Fruit fly (Drosophila melanogaster) whole organism, embryonic: Measurements from ENCODE around the gene slf.

Experiments
- Ada2b ChIP-seq: fragments of 200-800 bp; sonication (Bioruptor generic); IDR thresholded peaks from 2 replicates; pipeline ENCODE4 v1.3.6; 2022; ENCODE audit warnings: missing biosample characterization, missing genetic modification characterization
- Adf1 ChIP-seq: fragments of 200-800 bp; sonication (Bioruptor generic); IDR thresholded peaks from 2 replicates; pipeline ENCODE4 v1.3.6; 2022; ENCODE audit warnings: missing biosample characterization, missing genetic modification characterization
- Antp ChIP-seq: fragments of 200-800 bp; sonication (Bioruptor generic); optimal IDR thresholded peaks from 3 replicates; lab custom pipeline; 2016; ENCODE audit warnings: missing biosample characterization, missing genetic modification characterization
- CG10147 ChIP-seq: fragments of 200-800 bp; sonication (Bioruptor generic); optimal IDR thresholded peaks from 2 replicates; lab custom pipeline; 2019; ENCODE audit warnings: missing biosample characterization, mild to moderate bottlenecking, missing genetic modification characterization, moderate library complexity
- CG10431 ChIP-seq: fragments of 200-800 bp; sonication (Bioruptor generic); optimal IDR thresholded peaks from 3 replicates; lab custom pipeline; 2018; ENCODE audit warnings: missing biosample characterization, mild to moderate bottlenecking, missing genetic modification characterization
- CG12942 ChIP-seq: fragments of 200-800 bp; sonication (Bioruptor generic); optimal IDR thresholded peaks from 3 replicates; lab custom pipeline; 2016; ENCODE audit warnings: missing biosample characterization, missing genetic modification characterization
- CG15011 ChIP-seq: fragments of 200-800 bp; sonication (Bioruptor generic); optimal IDR thresholded peaks from 3 replicates; lab custom pipeline; 2018; ENCODE audit warnings: missing biosample characterization, mild to moderate bottlenecking, missing genetic modification characterization
- CG17829 ChIP-seq: fragments of 200-800 bp; optimal IDR thresholded peaks from 2 replicates; lab custom pipeline; 2019; ENCODE audit warnings: missing biosample characterization, mild to moderate bottlenecking, missing genetic modification characterization, moderate library complexity
- CG2116 ChIP-seq: fragments of 200-800 bp; sonication (Bioruptor generic); optimal IDR thresholded peaks from 3 replicates; lab custom pipeline; 2018; ENCODE audit warnings: missing biosample characterization, mild to moderate bottlenecking, missing genetic modification characterization
- CG2889 ChIP-seq: fragments of 200-800 bp; sonication (Bioruptor generic); IDR thresholded peaks from 3 replicates; pipeline ENCODE4 v1.3.6; 2022; ENCODE audit warnings: missing biosample characterization, missing genetic modification characterization
- CG30020 ChIP-seq: fragments of 200-800 bp; optimal IDR thresholded peaks from 2 replicates; lab custom pipeline; 2019; ENCODE audit warnings: missing biosample characterization, mild to moderate bottlenecking, missing genetic modification characterization, moderate library complexity
- CG30403 ChIP-seq: fragments of 200-800 bp; sonication (Bioruptor generic); optimal IDR thresholded peaks from 3 replicates; lab custom pipeline; 2016; ENCODE audit warnings: missing biosample characterization, missing genetic modification characterization
- CG34422 ChIP-seq: fragments of 200-800 bp; sonication (Bioruptor generic); IDR thresholded peaks from 3 replicates; pipeline ENCODE4 v1.3.6; 2022; ENCODE audit warnings: missing biosample characterization, missing genetic modification characterization
- CG3838 ChIP-seq: fragments of 200-800 bp; sonication (Bioruptor generic); optimal IDR thresholded peaks from 3 replicates; lab custom pipeline; 2016; ENCODE audit warnings: missing biosample characterization, missing genetic modification characterization
- CG3995 ChIP-seq: fragments of 200-800 bp; sonication (Bioruptor generic); optimal IDR thresholded peaks from 3 replicates; lab custom pipeline; 2016; ENCODE audit warnings: missing biosample characterization, missing genetic modification characterization
- CG4328 ChIP-seq: fragments of 200-800 bp; sonication (Bioruptor generic); optimal IDR thresholded peaks from 3 replicates; lab custom pipeline; 2017; ENCODE audit warnings: missing biosample characterization, missing genetic modification reagents, missing genetic modification characterization
- CG7786 ChIP-seq: fragments of 200-800 bp; sonication (Bioruptor generic); optimal IDR thresholded peaks from 2 replicates; lab custom pipeline; 2016; ENCODE audit warnings: missing biosample characterization, missing genetic modification characterization
- CG7928 ChIP-seq: fragments of 200-800 bp; sonication (Bioruptor generic); optimal IDR thresholded peaks from 2 replicates; lab custom pipeline; 2017; ENCODE audit warnings: missing biosample characterization, mild to moderate bottlenecking, missing genetic modification characterization
- CG8359 ChIP-seq: fragments of 200-800 bp; sonication (Bioruptor generic); optimal IDR thresholded peaks from 2 replicates; lab custom pipeline; 2017; ENCODE audit warnings: missing biosample characterization, mild to moderate bottlenecking, missing genetic modification characterization, borderline replicate concordance
- CG9932 ChIP-seq: fragments of 200-800 bp; sonication (Bioruptor generic); IDR thresholded peaks from 2 replicates; pipeline ENCODE4 v1.3.6; 2022; ENCODE audit warnings: missing biosample characterization, missing genetic modification characterization
- Camta ChIP-seq: fragments of 200-800 bp; sonication (Bioruptor generic); optimal IDR thresholded peaks from 2 replicates; lab custom pipeline; 2016; ENCODE audit warnings: missing biosample characterization, missing genetic modification characterization
- CkIIα-i1 ChIP-seq: fragments of 200-800 bp; sonication (Bioruptor generic); IDR thresholded peaks from 2 replicates; pipeline ENCODE4 v1.3.6; 2022; ENCODE audit warnings: missing biosample characterization, missing genetic modification characterization
- E2f1 ChIP-seq: fragments of 200-800 bp; sonication (Bioruptor generic); IDR thresholded peaks from 2 replicates; pipeline ENCODE4 v1.3.6; 2022; ENCODE audit warnings: missing biosample characterization, missing genetic modification characterization
- Fer3 ChIP-seq: fragments of 200-800 bp; sonication (Bioruptor generic); optimal IDR thresholded peaks from 2 replicates; lab custom pipeline; 2018; ENCODE audit warnings: missing biosample characterization, mild to moderate bottlenecking, missing genetic modification characterization, moderate library complexity
- GATAe ChIP-seq: fragments of 200-800 bp; sonication (Bioruptor generic); conservative IDR thresholded peaks from 2 replicates; pipeline ENCODE4 v1.3.6; 2022; ENCODE audit warnings: missing biosample characterization, missing genetic modification characterization
- Kr ChIP-seq: fragments of 200-800 bp; sonication (Bioruptor generic); optimal IDR thresholded peaks from 2 replicates; lab custom pipeline; 2017; ENCODE audit warnings: missing biosample characterization, mild to moderate bottlenecking, missing genetic modification characterization
- Nf-YB ChIP-seq: fragments of 200-800 bp; sonication (Bioruptor generic); optimal IDR thresholded peaks from 3 replicates; lab custom pipeline; 2019; ENCODE audit warnings: missing biosample characterization, mild to moderate bottlenecking, missing genetic modification characterization, moderate library complexity
- Ptx1 ChIP-seq: fragments of 200-800 bp; sonication (Bioruptor generic); IDR thresholded peaks from 2 replicates; pipeline ENCODE4 v1.3.6; 2022; ENCODE audit warnings: missing biosample characterization, missing genetic modification characterization
- Spps ChIP-seq: fragments of 200-800 bp; sonication (Bioruptor generic); optimal IDR thresholded peaks from 2 replicates; lab custom pipeline; 2018; ENCODE audit warnings: missing biosample characterization, mild to moderate bottlenecking, missing genetic modification characterization
- Tbp ChIP-seq: fragments of >200 bp; optimal IDR thresholded peaks from 2 replicates; lab custom pipeline; 2018; ENCODE audit warnings: missing biosample characterization, missing genetic modification characterization
- amos ChIP-seq: fragments of 200-800 bp; sonication (Bioruptor generic); IDR thresholded peaks from 2 replicates; pipeline ENCODE4 v1.3.6; 2022; ENCODE audit warnings: missing biosample characterization, missing genetic modification characterization; ENCODE audit not compliant: partially characterized antibody
- az2 ChIP-seq: fragments of 200-800 bp; sonication (Bioruptor generic); optimal IDR thresholded peaks from 3 replicates; lab custom pipeline; 2016; ENCODE audit warnings: missing biosample characterization, missing genetic modification characterization
- bbx ChIP-seq: fragments of 200-800 bp; sonication (Bioruptor generic); IDR thresholded peaks from 2 replicates; pipeline ENCODE4 v1.3.6; 2022; ENCODE audit warnings: missing biosample characterization, missing genetic modification characterization; ENCODE audit not compliant: partially characterized antibody
- cas ChIP-seq: fragments of 200-800 bp; sonication (Bioruptor generic); IDR thresholded peaks from 2 replicates; pipeline ENCODE4 v1.3.6; 2022; ENCODE audit warnings: missing biosample characterization, missing genetic modification characterization
- cg ChIP-seq: fragments of 200-800 bp; sonication (Bioruptor generic); optimal IDR thresholded peaks from 3 replicates; lab custom pipeline; 2019; ENCODE audit warnings: missing biosample characterization, mild to moderate bottlenecking, missing genetic modification characterization, moderate library complexity
- chif ChIP-seq, 2 experiments: fragments of 200-800 bp; sonication (Bioruptor generic); optimal IDR thresholded peaks; 3 replicates each; lab custom pipeline; 2016; ENCODE audit warnings: missing biosample characterization in 2 of 2, missing genetic modification characterization in 2 of 2
- chinmo ChIP-seq: fragments of 200-800 bp; sonication (Bioruptor generic); IDR thresholded peaks from 4 replicates; pipeline ENCODE4 v1.3.6; 2022; ENCODE audit warnings: missing biosample characterization, missing genetic modification characterization; ENCODE audit not compliant: partially characterized antibody
- corto ChIP-seq: fragments of 200-800 bp; sonication (Bioruptor generic); optimal IDR thresholded peaks from 2 replicates; lab custom pipeline; 2016; ENCODE audit warnings: missing biosample characterization, mild to moderate bottlenecking, missing genetic modification characterization, moderate library complexity
- crol ChIP-seq: fragments of 200-800 bp; sonication (Bioruptor generic); IDR thresholded peaks from 2 replicates; pipeline ENCODE4 v1.3.6; 2022; ENCODE audit warnings: missing biosample characterization, missing genetic modification characterization
- dati ChIP-seq: fragments of 200-800 bp; sonication (Bioruptor generic); IDR thresholded peaks from 2 replicates; pipeline ENCODE4 v1.3.6; 2022; ENCODE audit warnings: missing biosample characterization, missing genetic modification characterization
- dmrt99B ChIP-seq: fragments of 200-800 bp; sonication (Bioruptor generic); optimal IDR thresholded peaks from 2 replicates; lab custom pipeline; 2018; ENCODE audit warnings: missing biosample characterization, mild to moderate bottlenecking, missing genetic modification characterization, moderate library complexity
- eyg ChIP-seq: fragments of 200-800 bp; sonication (Bioruptor generic); optimal IDR thresholded peaks from 3 replicates; lab custom pipeline; 2016; ENCODE audit warnings: missing biosample characterization, missing genetic modification characterization
- fu2 ChIP-seq: fragments of 200-800 bp; sonication (Bioruptor generic); optimal IDR thresholded peaks from 2 replicates; lab custom pipeline; 2016; ENCODE audit warnings: missing biosample characterization, missing genetic modification characterization
- gro ChIP-seq: fragments of 200-800 bp; sonication (Bioruptor generic); optimal IDR thresholded peaks from 2 replicates; lab custom pipeline; 2016; ENCODE audit warnings: missing biosample characterization, missing genetic modification characterization
- jumu ChIP-seq: fragments of 200-800 bp; sonication (Bioruptor generic); optimal IDR thresholded peaks from 3 replicates; lab custom pipeline; 2016; ENCODE audit warnings: missing biosample characterization, missing genetic modification characterization
- lilli ChIP-seq: fragments of 200-800 bp; sonication (Bioruptor generic); optimal IDR thresholded peaks from 3 replicates; lab custom pipeline; 2016; ENCODE audit warnings: missing biosample characterization, missing genetic modification characterization
- run ChIP-seq: fragments of 200-800 bp; sonication (Bioruptor generic); optimal IDR thresholded peaks from 3 replicates; lab custom pipeline; 2018; ENCODE audit warnings: missing biosample characterization, mild to moderate bottlenecking, missing genetic modification characterization
- slp2 ChIP-seq: fragments of 200-800 bp; sonication (Bioruptor generic); optimal IDR thresholded peaks from 2 replicates; lab custom pipeline; 2016; ENCODE audit warnings: missing biosample characterization, missing genetic modification characterization
- tna ChIP-seq: fragments of 200-800 bp; sonication (Bioruptor generic); IDR thresholded peaks from 2 replicates; pipeline ENCODE4 v1.3.6; 2022; ENCODE audit warnings: missing biosample characterization, missing genetic modification characterization; ENCODE audit not compliant: partially characterized antibody
- zen2 ChIP-seq: fragments of 200-800 bp; sonication (Bioruptor generic); IDR thresholded peaks from 3 replicates; pipeline ENCODE4 v1.3.6; 2022; ENCODE audit warnings: missing biosample characterization, missing genetic modification characterization; ENCODE audit not compliant: partially characterized antibody

slf gene

DNA sequence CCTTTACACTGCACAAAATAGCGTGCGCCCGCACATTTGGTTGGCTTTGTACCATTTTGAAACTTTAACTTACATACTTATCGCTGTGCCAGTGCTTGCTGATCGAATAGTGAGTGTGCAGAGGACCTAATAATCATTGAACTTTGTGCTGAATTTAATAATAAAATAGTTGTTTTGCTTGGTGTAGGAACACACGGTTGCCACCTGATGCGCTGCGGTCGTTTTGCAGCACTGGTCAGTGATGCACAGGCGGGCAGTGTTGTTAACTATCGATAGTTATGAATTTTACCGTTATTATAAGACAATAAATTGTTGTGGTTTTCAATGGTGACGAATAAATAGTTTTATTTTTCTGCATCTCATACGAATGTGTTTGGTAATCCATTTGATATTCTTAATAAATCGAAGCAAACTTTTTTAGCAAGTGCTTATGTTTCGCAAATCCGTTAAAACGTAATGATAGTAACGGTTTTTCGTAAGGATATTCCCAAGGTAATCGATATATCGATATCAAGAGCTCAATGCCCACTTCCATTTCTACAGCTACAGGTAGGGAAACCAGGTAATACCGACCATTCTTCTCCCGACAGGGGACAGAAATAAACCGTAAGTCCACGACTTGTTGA lies 36.2 kb upstream of the slf start, which contains the start of the genes tank and CG12194 (continued):
- peak; percentile 99 for TF ChIP-seq Ada2b (GFP tag; lab: Robert Waterston, UW)
- TF ChIP-seq fu2 (GFP tag; lab: Kevin White, UChicago) = peak; percentile 99
- TF ChIP-seq amos (GFP tag; lab: Robert Waterston, UW) = peak; percentile 79
- TF ChIP-seq cas (GFP tag; lab: Robert Waterston, UW) = peak; percentile 98
- peak; percentile 98 for TF ChIP-seq gro
- TF ChIP-seq GATAe = peak; percentile 96
- TF ChIP-seq zen2 (GFP tag; lab: Robert Waterston, UW) = peak; percentile 62; the same call in 2 of the 3 replicates
- peak; percentile 100 for TF ChIP-seq CG34422 (GFP tag; lab: Robert Waterston, UW)
- TF ChIP-seq CG10431 = peak; percentile 79
- TF ChIP-seq Ptx1 (GFP tag; lab: Robert Waterston, UW) = peak; percentile 100
- peak; percentile 86 for TF ChIP-seq Adf1 (GFP tag; lab: Robert Waterston, UW)
- TF ChIP-seq Spps (tag; lab: Kevin White, UChicago) = peak; percentile 98
- peak; percentile 90 for TF ChIP-seq CG2116 (GFP tag; lab: Kevin White, UChicago)
- peak; percentile 99 for TF ChIP-seq slp2 (GFP tag; lab: Kevin White, UChicago)
- TF ChIP-seq chif (GFP tag; optimal IDR thresholded peaks at IDR 0.05; lab: Kevin White, UChicago) = peak; percentile 99
- TF ChIP-seq Nf-YB = peak; percentile 88
- TF ChIP-seq tna (GFP tag; lab: Robert Waterston, UW) = peak; percentile 48; the same call in 1 of the 2 replicates
- peak; percentile 97 for TF ChIP-seq CkIIα-i1
- TF ChIP-seq CG10147 (GFP tag; lab: Kevin White, UChicago) = peak; percentile 95
- peak; percentile 95 for TF ChIP-seq CG15011 (GFP tag; lab: Kevin White, UChicago)
- TF ChIP-seq crol = peak; percentile 87
- TF ChIP-seq Camta = peak; percentile 99
- TF ChIP-seq Tbp (GFP tag; lab: Kevin White, UChicago) = no peak
- TF ChIP-seq corto (GFP tag; lab: Kevin White, UChicago) = peak; percentile 96
- peak; percentile 72 for TF ChIP-seq CG3995 (GFP tag; lab: Kevin White, UChicago)
- peak; percentile 37 for TF ChIP-seq Kr
- TF ChIP-seq CG3838 (GFP tag; lab: Kevin White, UChicago) = peak; percentile 97
- TF ChIP-seq CG30403 (GFP tag; lab: Kevin White, UChicago) = peak; percentile 99
- peak; percentile 73 for TF ChIP-seq bbx (GFP tag; lab: Robert Waterston, UW)
- peak; percentile 68 for TF ChIP-seq CG30020 (tag; lab: Kevin White, UChicago)
- peak; percentile 99 for TF ChIP-seq CG9932 (GFP tag; lab: Robert Waterston, UW)
- peak; percentile 99 for TF ChIP-seq lilli (GFP tag; lab: Kevin White, UChicago)
- TF ChIP-seq cg (GFP tag; lab: Kevin White, UChicago) = no peak
- TF ChIP-seq CG17829 (tag; lab: Kevin White, UChicago) = peak; percentile 98
- peak; percentile 98 for TF ChIP-seq Fer3
- peak; percentile 96 for TF ChIP-seq run (tag; lab: Kevin White, UChicago)
- peak; percentile 99 for TF ChIP-seq CG7786 (GFP tag; lab: Kevin White, UChicago)
- TF ChIP-seq chinmo = 0 out of 4 replicates have a peak, but pooled peaks have one; percentile 70
- TF ChIP-seq eyg (GFP tag; lab: Kevin White, UChicago) = peak; percentile 99
- TF ChIP-seq CG2889 (GFP tag; lab: Robert Waterston, UW) = peak; percentile 99
- peak; percentile 99 for TF ChIP-seq dmrt99B (tag; lab: Kevin White, UChicago)
- peak; percentile 85 for TF ChIP-seq CG4328
- peak; percentile 99 for TF ChIP-seq Antp (GFP tag; lab: Kevin White, UChicago)
- TF ChIP-seq dati (GFP tag; lab: Robert Waterston, UW) = peak; percentile 99
- TF ChIP-seq jumu (GFP tag; lab: Kevin White, UChicago) = peak; percentile 99
- peak; percentile 99 for TF ChIP-seq E2f1 (GFP tag; lab: Robert Waterston, UW)
- TF ChIP-seq CG7928 (GFP tag; lab: Kevin White, UChicago) = peak; percentile 82
- TF ChIP-seq az2 (GFP tag; lab: Kevin White, UChicago) = peak; percentile 100
- TF ChIP-seq CG8359 (GFP tag; lab: Kevin White, UChicago) = peak; percentile 93
- peak; percentile 99 for TF ChIP-seq CG12942 (GFP tag; lab: Kevin White, UChicago)
